Fruit fly (Drosophila melanogaster): ENCODE measurements around the gene Tsp3A.

Tsp3A gene

DNA sequence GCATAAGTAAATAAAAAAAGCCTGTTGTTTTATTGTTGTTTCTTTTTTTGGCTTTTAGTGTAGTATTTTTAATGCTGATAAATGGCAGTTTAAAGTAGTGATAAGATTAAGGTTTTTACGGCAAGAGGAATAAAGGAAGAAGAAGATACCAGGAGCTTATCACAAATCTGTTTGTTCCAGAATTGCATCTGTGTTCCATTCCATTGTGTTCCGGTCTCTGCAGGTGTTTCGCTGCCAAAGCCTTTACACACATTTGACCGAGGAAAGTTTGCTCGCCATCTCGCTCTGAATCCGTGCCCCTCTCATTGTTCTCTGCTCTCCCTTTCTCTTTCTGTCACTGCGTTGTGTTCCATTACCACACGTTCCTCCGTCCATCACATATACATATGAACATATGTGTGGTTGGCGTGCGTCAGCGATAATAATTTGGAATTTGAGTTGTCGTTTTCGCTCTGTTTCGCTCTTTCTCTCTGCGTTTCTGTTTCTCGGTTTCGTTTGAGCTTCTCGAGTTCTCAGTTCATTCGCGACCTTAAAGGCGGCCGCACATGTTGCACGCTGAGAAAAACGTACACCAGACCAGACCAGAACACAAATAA lies 38.8 kb upstream of the Tsp3A start (continued):
- no peak for TF ChIP-seq CG1529 (GFP tag; optimal IDR thresholded peaks at IDR 0.05)
- no peak for TF ChIP-seq CG5953 (GFP tag; IDR thresholded peaks at IDR 0.05)
- TF ChIP-seq CG7745 (tag; optimal IDR thresholded peaks at IDR 0.05), result no peak
- no peak for TF ChIP-seq esg (GFP tag; conservative IDR thresholded peaks at IDR 0.05)
- TF ChIP-seq CG14860 (GFP tag; IDR thresholded peaks at IDR 0.05; ENCODE audit: partially characterized antibody), result no peak
- TF ChIP-seq Antp (GFP tag; optimal IDR thresholded peaks at IDR 0.05), result no peak
- TF ChIP-seq NC2β (GFP tag; optimal IDR thresholded peaks at IDR 0.05), result no peak
- no peak for TF ChIP-seq Doc2 (GFP tag; IDR thresholded peaks at IDR 0.05)
- TF ChIP-seq Opbp (GFP tag; IDR thresholded peaks at IDR 0.05; ENCODE audit: partially characterized antibody), result no peak
- TF ChIP-seq CG15601 (tag; optimal IDR thresholded peaks at IDR 0.05), result no peak
- no peak for TF ChIP-seq CG14441 (GFP tag; IDR thresholded peaks at IDR 0.05)
- no peak for TF ChIP-seq CG5180 (GFP tag; optimal IDR thresholded peaks at IDR 0.05)
- TF ChIP-seq YL-1 (GFP tag; optimal IDR thresholded peaks at IDR 0.05), result no peak
- no peak for TF ChIP-seq CG12299 (tag; optimal IDR thresholded peaks at IDR 0.05)
- peak; percentile 47; the same call in 1 of the 2 replicates for TF ChIP-seq Adf1 (GFP tag; IDR thresholded peaks at IDR 0.05)
- no peak for TF ChIP-seq unpg (GFP tag; optimal IDR thresholded peaks at IDR 0.05)
- TF ChIP-seq danr (GFP tag; IDR thresholded peaks at IDR 0.05), result no peak
- no peak for TF ChIP-seq HLH54F (GFP tag; optimal IDR thresholded peaks at IDR 0.05)
- TF ChIP-seq CG10979 (tag; optimal IDR thresholded peaks at IDR 0.05), result no peak
- no peak for TF ChIP-seq grn (GFP tag; optimal IDR thresholded peaks at IDR 0.05)
- no peak for TF ChIP-seq abd-A (tag; optimal IDR thresholded peaks at IDR 0.05)
- no peak for TF ChIP-seq Rfx (GFP tag; IDR thresholded peaks at IDR 0.05)
- no peak for TF ChIP-seq CG4730 (GFP tag; IDR thresholded peaks at IDR 0.05)
- TF ChIP-seq CG13424 (tag; optimal IDR thresholded peaks at IDR 0.05), result no peak
- no peak for TF ChIP-seq kni (GFP tag; optimal IDR thresholded peaks at IDR 0.05)
- TF ChIP-seq ab (GFP tag; optimal IDR thresholded peaks at IDR 0.05), result no peak
- TF ChIP-seq dati (GFP tag; IDR thresholded peaks at IDR 0.05), result no peak
- TF ChIP-seq onecut (GFP tag; IDR thresholded peaks at IDR 0.05), result no peak
- no peak for TF ChIP-seq H2.0 (GFP tag; IDR thresholded peaks at IDR 0.05)
- peak; percentile 10 for TF ChIP-seq CG12104 (GFP tag; optimal IDR thresholded peaks at IDR 0.05)
- TF ChIP-seq Sox100B (GFP tag; optimal IDR thresholded peaks at IDR 0.05), result no peak
- no peak for TF ChIP-seq yki (optimal IDR thresholded peaks at IDR 0.05)
- no peak for TF ChIP-seq hth (optimal IDR thresholded peaks at IDR 0.05)

DNA sequence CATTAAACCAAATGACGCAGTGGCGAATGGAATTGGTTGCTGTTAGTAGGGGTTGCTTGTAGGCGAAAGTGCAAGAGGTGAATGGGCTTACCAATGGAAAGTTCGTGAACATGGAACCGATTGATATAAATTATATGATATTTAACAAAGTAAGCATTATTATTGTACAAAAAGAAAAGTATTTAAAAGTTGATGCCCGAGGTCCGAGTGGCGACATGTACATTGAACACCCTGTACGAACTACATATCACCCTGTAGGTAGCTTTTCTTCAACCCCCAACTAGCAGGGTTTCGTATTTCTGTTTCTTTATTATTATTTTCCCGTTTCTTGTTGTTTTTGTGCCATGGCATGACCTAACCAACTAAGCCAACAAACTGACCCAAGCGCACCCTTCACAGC lies 37.7 kb upstream of the Tsp3A start:
- TF ChIP-seq E2f1 (GFP tag; IDR thresholded peaks at IDR 0.05) (no peak), dysf (GFP tag; IDR thresholded peaks at IDR 0.05) (0 out of 3 replicates have a peak, but pooled peaks have one; percentile 20), Dbx (GFP tag; IDR thresholded peaks at IDR 0.05) (no peak), CG6254 (GFP tag; optimal IDR thresholded peaks at IDR 0.05) (peak; percentile 98), NC2β (GFP tag; optimal IDR thresholded peaks at IDR 0.05) (no peak), CG10366 (GFP tag; IDR thresholded peaks at IDR 0.05) (peak; percentile 14; the same call in 1 of the 2 replicates)

DNA sequence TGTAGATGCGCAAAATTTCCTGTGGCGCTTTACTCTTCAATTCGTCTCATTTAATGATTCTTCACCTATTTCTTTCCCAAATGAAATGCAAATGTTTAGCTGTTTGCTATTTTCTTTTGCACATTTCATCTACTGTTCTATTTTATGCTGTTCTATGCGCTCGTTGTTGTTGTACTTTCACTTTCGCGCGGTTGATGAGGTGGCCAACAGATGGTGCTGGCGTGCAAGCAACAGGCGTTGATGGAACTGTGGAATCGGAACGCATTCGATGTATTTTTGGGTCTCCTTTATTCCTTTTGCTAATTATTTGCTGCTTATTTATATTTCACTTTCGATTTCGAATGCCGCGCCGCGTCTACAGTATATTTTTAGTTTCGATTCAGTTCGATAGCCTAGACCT lies 36.5 kb upstream of the Tsp3A start:
- peak; percentile 88 for TF ChIP-seq CTCF (GFP tag; optimal IDR thresholded peaks at IDR 0.05)
- TF ChIP-seq Ets65A (GFP tag), result peak; percentile 47
- TF ChIP-seq Max (GFP tag; optimal IDR thresholded peaks at IDR 0.05), result no peak
- TF ChIP-seq CG4360 (GFP tag; IDR thresholded peaks at IDR 0.05), result peak; percentile 65
- no peak for TF ChIP-seq ERR (GFP tag; optimal IDR thresholded peaks at IDR 0.05)
- TF ChIP-seq Blimp-1 (GFP tag; optimal IDR thresholded peaks at IDR 0.05), result peak; percentile 83
- no peak for TF ChIP-seq Sin3A (optimal IDR thresholded peaks at IDR 0.05)
- TF ChIP-seq CG2202 (tag; optimal IDR thresholded peaks at IDR 0.05), result no peak
- TF ChIP-seq pfk (GFP tag; optimal IDR thresholded peaks at IDR 0.05), result peak; percentile 78
- no peak for TF ChIP-seq dmrt11E (tag; optimal IDR thresholded peaks at IDR 0.05)
- TF ChIP-seq scrt (GFP tag; optimal IDR thresholded peaks at IDR 0.05), result peak; percentile 12
